Worm (Caenorhabditis elegans) whole organism, early embryonic: ENCODE measurements around the gene F28H7.3.

ENCODE experiments used
- B0310.2 ChIP-seq: sonication (generic microtip); optimal IDR thresholded peaks from 2 replicates; lab custom pipeline; 2016; ENCODE audit warnings: mild to moderate bottlenecking, missing genetic modification characterization, missing compliant biosample characterization
- ama-1 ChIP-seq: fragments of 150-350 bp; optimal IDR thresholded peaks from 2 replicates; lab custom pipeline; 2014
- ceh-13 ChIP-seq: fragments of 200-800 bp; sonication (Bioruptor generic); optimal IDR thresholded peaks from 2 replicates; lab custom pipeline; 2018; ENCODE audit warnings: mild to moderate bottlenecking, missing genetic modification characterization, missing compliant biosample characterization
- ceh-36 ChIP-seq: sonication (generic microtip); optimal IDR thresholded peaks from 2 replicates; lab custom pipeline; 2016; ENCODE audit warnings: missing genetic modification characterization, inconsistent platforms, missing compliant biosample characterization
- ets-7 ChIP-seq: sonication (generic microtip); optimal IDR thresholded peaks from 2 replicates; lab custom pipeline; 2016; ENCODE audit warnings: missing genotype, missing genetic modification characterization, missing compliant biosample characterization
- flt-1 ChIP-seq: fragments of 200-800 bp; sonication (Bioruptor generic); IDR thresholded peaks from 2 replicates; pipeline ENCODE4 v1.3.6; 2022; ENCODE audit warnings: missing genetic modification characterization, missing compliant biosample characterization
- hmg-4 ChIP-seq: fragments of 200-800 bp; sonication (Bioruptor generic); optimal IDR thresholded peaks from 2 replicates; lab custom pipeline; 2018; ENCODE audit warnings: mild to moderate bottlenecking, missing genetic modification characterization, missing compliant biosample characterization
- hnd-1 ChIP-seq: sonication (generic microtip); optimal IDR thresholded peaks from 2 replicates; lab custom pipeline; 2016; ENCODE audit warnings: missing genetic modification characterization, missing compliant biosample characterization
- scrt-1 ChIP-seq: fragments of 200-800 bp; sonication (Bioruptor generic); IDR thresholded peaks from 2 replicates; pipeline ENCODE4 v1.3.6; 2022; ENCODE audit warnings: missing genetic modification characterization, missing compliant biosample characterization
- sea-1 ChIP-seq: fragments of 200-800 bp; sonication (Bioruptor generic); conservative IDR thresholded peaks from 2 replicates; pipeline ENCODE4 v1.3.6; 2022; ENCODE audit warnings: missing genetic modification characterization, missing compliant biosample characterization
- tbx-11 ChIP-seq: fragments of 200-800 bp; sonication (Bioruptor generic); IDR thresholded peaks from 2 replicates; pipeline ENCODE4 v1.3.6; 2022; ENCODE audit warnings: missing genetic modification characterization, missing compliant biosample characterization
- tra-4 ChIP-seq: sonication (generic microtip); optimal IDR thresholded peaks from 2 replicates; lab custom pipeline; 2017; ENCODE audit warnings: missing genetic modification characterization, missing compliant biosample characterization

DNA sequence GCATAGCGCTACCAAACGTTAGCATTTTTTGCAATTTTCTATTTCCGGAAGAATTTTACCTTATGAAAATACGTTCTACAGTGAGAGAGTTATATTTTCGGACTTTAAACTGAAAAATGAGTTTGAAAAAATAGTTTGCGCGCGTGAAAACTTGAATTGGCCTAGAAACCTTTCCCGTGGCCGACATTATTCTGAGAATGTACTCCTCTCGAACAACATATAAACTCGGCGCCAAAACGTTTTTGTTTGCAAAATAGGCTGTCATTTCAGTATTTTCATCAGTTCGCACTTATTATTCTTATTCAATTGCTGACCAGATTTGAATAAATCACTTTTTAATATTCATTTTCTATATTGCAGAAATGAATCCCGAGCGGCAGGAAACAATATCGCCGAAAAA, 13.8 kb downstream of the F28H7.3 start, which contains the start of the genes mre-11 and wdr-5.3:
- no peak for TF ChIP-seq scrt-1
- no peak for TF ChIP-seq ets-7
- TF ChIP-seq ama-1 (lab: Kevin White, UChicago), result no peak
- no peak for TF ChIP-seq flt-1 (GFP tag; lab: Robert Waterston, UW)
- no peak for TF ChIP-seq hnd-1
- no peak for TF ChIP-seq ceh-36 (tag; lab: Kevin White, UChicago)
- TF ChIP-seq B0310.2 (tag; lab: Kevin White, UChicago), result no peak
- TF ChIP-seq hmg-4 (GFP tag; lab: Kevin White, UChicago), result no peak
- no peak for TF ChIP-seq tbx-11
- TF ChIP-seq ceh-13 (GFP tag; lab: Kevin White, UChicago), result no peak
- TF ChIP-seq tra-4 (tag; lab: Kevin White, UChicago), result no peak
- TF ChIP-seq sea-1 (GFP tag; lab: Robert Waterston, UW), result no peak
